Fruit fly (Drosophila melanogaster) whole organism, prepupa: ENCODE measurements around the gene VhaPPA1-2.
A peak's percentile ranks its signal among the peaks of the same experiment; 100 is the strongest.

ENCODE experiments used
- Blimp-1 ChIP-seq: fragments of 200-800 bp; sonication (Bioruptor generic); optimal IDR thresholded peaks from 3 replicates; lab custom pipeline; 2017; ENCODE audit warnings: missing biosample characterization, missing genetic modification characterization, mild to moderate bottlenecking, moderate library complexity, missing genetic modification reagents
- CG10631 ChIP-seq: fragments of 200-800 bp; sonication (Bioruptor generic); optimal IDR thresholded peaks from 2 replicates; lab custom pipeline; 2016; ENCODE audit warnings: missing biosample characterization, missing genetic modification characterization
- CG11902 ChIP-seq: fragments of 200-800 bp; sonication (Bioruptor generic); optimal IDR thresholded peaks from 3 replicates; lab custom pipeline; 2016; ENCODE audit warnings: missing biosample characterization, missing genetic modification characterization
- CG15336 ChIP-seq: fragments of 200-800 bp; sonication (Bioruptor generic); IDR thresholded peaks from 2 replicates; pipeline ENCODE4 v1.3.6; 2022; ENCODE audit warnings: missing biosample characterization, missing genetic modification characterization
- CG1621 ChIP-seq: fragments of 200-800 bp; sonication (Bioruptor generic); optimal IDR thresholded peaks from 3 replicates; lab custom pipeline; 2018; ENCODE audit warnings: missing biosample characterization, mild to moderate bottlenecking, missing genetic modification characterization
- CG3032 ChIP-seq: fragments of 200-800 bp; optimal IDR thresholded peaks from 2 replicates; lab custom pipeline; 2019; ENCODE audit warnings: missing biosample characterization, mild to moderate bottlenecking, missing genetic modification characterization, moderate library complexity
- CG31627 ChIP-seq: fragments of 200-800 bp; sonication (Bioruptor generic); optimal IDR thresholded peaks from 3 replicates; lab custom pipeline; 2016; ENCODE audit warnings: missing biosample characterization, missing genetic modification characterization
- CG32006 ChIP-seq: fragments of 200-800 bp; sonication (Bioruptor generic); optimal IDR thresholded peaks from 3 replicates; lab custom pipeline; 2017; ENCODE audit warnings: missing biosample characterization, mild to moderate bottlenecking, missing genetic modification characterization
- CG6163 ChIP-seq: fragments of 200-800 bp; sonication (Bioruptor generic); IDR thresholded peaks from 3 replicates; pipeline ENCODE4 v1.3.6; 2022; ENCODE audit warnings: missing biosample characterization, missing genetic modification characterization
- CG6792 ChIP-seq: fragments of 200-800 bp; sonication (Bioruptor generic); optimal IDR thresholded peaks from 3 replicates; lab custom pipeline; 2016; ENCODE audit warnings: missing biosample characterization, missing genetic modification characterization
- CG6854 ChIP-seq: fragments of 200-800 bp; sonication (Bioruptor generic); optimal IDR thresholded peaks from 2 replicates; lab custom pipeline; 2017; ENCODE audit warnings: missing biosample characterization, mild to moderate bottlenecking, missing genetic modification characterization
- CG8119 ChIP-seq: fragments of 200-800 bp; sonication (Bioruptor generic); IDR thresholded peaks from 3 replicates; pipeline ENCODE4 v1.3.6; 2022; ENCODE audit warnings: missing biosample characterization, missing genetic modification characterization
- Eip75B ChIP-seq: fragments of 200-800 bp; sonication (Bioruptor generic); optimal IDR thresholded peaks from 3 replicates; lab custom pipeline; 2016; ENCODE audit warnings: missing biosample characterization, missing genetic modification characterization
- Eip78C ChIP-seq: fragments of 200-800 bp; sonication (Bioruptor generic); peaks from one replicate; lab custom pipeline; 2016; ENCODE audit warnings: missing biosample characterization, missing genetic modification characterization
- Gug ChIP-seq: fragments of 200-800 bp; sonication (Bioruptor generic); IDR thresholded peaks from 2 replicates; pipeline ENCODE4 v1.3.6; 2022; ENCODE audit warnings: missing biosample characterization, missing genetic modification characterization
- Hr39 ChIP-seq: fragments of 200-800 bp; sonication (Bioruptor generic); optimal IDR thresholded peaks from 2 replicates; lab custom pipeline; 2016; ENCODE audit warnings: missing biosample characterization, missing genetic modification characterization
- Lpt ChIP-seq: fragments of 200-800 bp; sonication (Bioruptor generic); optimal IDR thresholded peaks from 3 replicates; lab custom pipeline; 2016; ENCODE audit warnings: missing biosample characterization, missing genetic modification characterization
- OdsH ChIP-seq: fragments of 200-800 bp; sonication (Bioruptor generic); optimal IDR thresholded peaks from 3 replicates; lab custom pipeline; 2016; ENCODE audit warnings: missing biosample characterization, missing genetic modification characterization
- Sox102F ChIP-seq: fragments of 200-800 bp; sonication (Bioruptor generic); optimal IDR thresholded peaks from 2 replicates; lab custom pipeline; 2016; ENCODE audit warnings: missing biosample characterization, mild to moderate bottlenecking, missing genetic modification characterization
- Sox14 ChIP-seq: fragments of 200-800 bp; sonication (Bioruptor generic); optimal IDR thresholded peaks from 3 replicates; lab custom pipeline; 2016; ENCODE audit warnings: missing biosample characterization, missing genetic modification characterization
- Sox15 ChIP-seq: fragments of 200-800 bp; sonication (Bioruptor generic); optimal IDR thresholded peaks from 3 replicates; lab custom pipeline; 2016; ENCODE audit warnings: missing biosample characterization, missing genetic modification characterization
- dac ChIP-seq: fragments of 200-800 bp; sonication (Bioruptor generic); optimal IDR thresholded peaks from 2 replicates; lab custom pipeline; 2017; ENCODE audit warnings: missing biosample characterization, mild to moderate bottlenecking, missing genetic modification characterization
- eg ChIP-seq: fragments of 200-800 bp; sonication (Bioruptor generic); IDR thresholded peaks from 3 replicates; pipeline ENCODE4 v1.3.6; 2022; ENCODE audit warnings: missing biosample characterization, missing genetic modification characterization
- esn ChIP-seq: fragments of 200-800 bp; sonication (Bioruptor generic); optimal IDR thresholded peaks from 2 replicates; lab custom pipeline; 2016; ENCODE audit warnings: missing biosample characterization, mild to moderate bottlenecking, missing genetic modification characterization, moderate library complexity
- fd59A ChIP-seq: fragments of 200-800 bp; sonication (Bioruptor generic); optimal IDR thresholded peaks from 2 replicates; lab custom pipeline; 2017; ENCODE audit warnings: missing biosample characterization, mild to moderate bottlenecking, missing genetic modification characterization, missing genetic modification reagents
- lz ChIP-seq: fragments of 200-800 bp; sonication (Bioruptor generic); optimal IDR thresholded peaks from 3 replicates; lab custom pipeline; 2016; ENCODE audit warnings: missing biosample characterization, missing genetic modification characterization
- net ChIP-seq: fragments of 200-800 bp; sonication (Bioruptor generic); optimal IDR thresholded peaks from 3 replicates; lab custom pipeline; 2016; ENCODE audit warnings: missing biosample characterization, missing genetic modification characterization
- pdm3 ChIP-seq: fragments of 200-800 bp; sonication (Bioruptor generic); optimal IDR thresholded peaks from 3 replicates; lab custom pipeline; 2016; ENCODE audit warnings: missing biosample characterization, missing genetic modification characterization
- ss ChIP-seq, 2 experiments: fragments of 200-800 bp; sonication (Bioruptor generic); optimal IDR thresholded peaks; 2 replicates in 1 of 2; 3 replicates in 1 of 2; lab custom pipeline; 2017 to 2018; ENCODE audit warnings: mild to moderate bottlenecking in 2 of 2, missing biosample characterization in 2 of 2, missing genetic modification characterization in 2 of 2, moderate library complexity in 1 of 2
- svp ChIP-seq: fragments of 200-800 bp; sonication (Bioruptor generic); peaks from one replicate; lab custom pipeline; 2016; ENCODE audit warnings: missing biosample characterization, missing genetic modification characterization
- topi ChIP-seq: fragments of 200-800 bp; sonication (Bioruptor generic); optimal IDR thresholded peaks from 3 replicates; lab custom pipeline; 2016; ENCODE audit warnings: missing biosample characterization, missing genetic modification characterization
- vri ChIP-seq: fragments of 200-800 bp; sonication (Bioruptor generic); optimal IDR thresholded peaks from 3 replicates; lab custom pipeline; 2016; ENCODE audit warnings: missing biosample characterization, mild to moderate bottlenecking, missing genetic modification characterization

Gene VhaPPA1-2

DNA sequence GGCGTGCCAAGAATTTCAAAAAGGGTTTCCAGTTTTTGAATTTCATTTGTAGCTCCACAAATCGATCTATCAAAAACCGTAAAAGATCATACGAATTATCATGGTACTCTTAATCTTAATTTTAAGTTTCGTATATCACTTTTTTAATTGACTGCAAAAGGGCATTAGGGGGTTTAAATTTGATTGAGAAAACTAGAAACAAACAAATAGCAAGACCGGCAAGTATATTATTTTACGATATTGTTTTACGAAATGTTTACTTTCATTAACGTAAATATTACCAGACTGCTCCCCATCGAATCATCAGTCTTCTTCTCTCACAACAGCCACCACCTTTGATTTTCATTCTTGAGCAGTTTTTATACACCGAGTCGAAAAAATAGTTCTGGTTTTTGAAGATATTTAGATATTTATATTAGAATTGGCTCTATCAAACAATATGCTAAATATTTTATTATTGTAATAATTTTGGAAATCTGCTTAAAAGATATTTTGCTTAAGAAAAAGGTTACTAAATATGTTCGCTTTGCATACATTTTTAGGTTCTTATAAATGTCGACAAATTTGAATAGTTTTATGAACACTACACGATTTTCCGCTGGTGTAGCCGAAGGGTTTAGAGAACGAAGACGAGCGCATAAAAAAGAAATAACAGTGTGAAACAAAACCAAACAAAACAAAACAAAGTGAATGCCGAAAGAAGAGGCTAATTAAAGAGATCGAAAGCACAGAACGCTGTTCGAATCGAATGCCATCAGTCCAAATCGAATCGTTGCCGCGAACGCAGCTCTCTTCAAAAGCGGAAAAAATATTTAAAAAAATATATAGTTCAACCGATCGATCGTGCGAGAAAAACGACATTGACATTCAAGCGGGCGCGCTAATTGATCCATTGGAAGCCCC, 18.1 kb upstream of the VhaPPA1-2 start, which contains the start of gene Sdr (continued):
- TF ChIP-seq Lpt (GFP tag; lab: Kevin White, UChicago) (no peak), CG8119 (GFP tag; lab: Robert Waterston, UW) (0 out of 3 replicates have a peak, but pooled peaks have one; percentile 27), Blimp-1 (GFP tag; lab: Kevin White, UChicago) (peak; percentile 50), pdm3 (GFP tag; lab: Kevin White, UChicago) (peak; percentile 22), CG6792 (GFP tag; lab: Kevin White, UChicago) (no peak), net (GFP tag; lab: Kevin White, UChicago) (peak; percentile 12), CG11902 (GFP tag; lab: Kevin White, UChicago) (peak; percentile 58), Sox102F (peak; percentile 29), Sox14 (GFP tag; lab: Kevin White, UChicago) (peak; percentile 31), eg (GFP tag; lab: Robert Waterston, UW) (peak; percentile 61; the same call in 2 of the 3 replicates), CG31627 (GFP tag; lab: Kevin White, UChicago) (peak; percentile 15), Sox15 (GFP tag; lab: Kevin White, UChicago) (no peak), Gug (no peak), lz (GFP tag; lab: Kevin White, UChicago) (peak; percentile 48), CG10631 (peak; percentile 25), fd59A (GFP tag; lab: Kevin White, UChicago) (peak; percentile 30), Hr39 (GFP tag; lab: Kevin White, UChicago) (peak; percentile 29), CG1621 (tag; lab: Kevin White, UChicago) (no peak)

dm6 chr3R:14912449-14912987, 12.4 kb upstream of the VhaPPA1-2 start:
- TF ChIP-seq CG31627 (GFP tag; lab: Kevin White, UChicago) (no peak), CG32006 (GFP tag; lab: Kevin White, UChicago) (no peak), lz (GFP tag; lab: Kevin White, UChicago) (no peak)

DNA sequence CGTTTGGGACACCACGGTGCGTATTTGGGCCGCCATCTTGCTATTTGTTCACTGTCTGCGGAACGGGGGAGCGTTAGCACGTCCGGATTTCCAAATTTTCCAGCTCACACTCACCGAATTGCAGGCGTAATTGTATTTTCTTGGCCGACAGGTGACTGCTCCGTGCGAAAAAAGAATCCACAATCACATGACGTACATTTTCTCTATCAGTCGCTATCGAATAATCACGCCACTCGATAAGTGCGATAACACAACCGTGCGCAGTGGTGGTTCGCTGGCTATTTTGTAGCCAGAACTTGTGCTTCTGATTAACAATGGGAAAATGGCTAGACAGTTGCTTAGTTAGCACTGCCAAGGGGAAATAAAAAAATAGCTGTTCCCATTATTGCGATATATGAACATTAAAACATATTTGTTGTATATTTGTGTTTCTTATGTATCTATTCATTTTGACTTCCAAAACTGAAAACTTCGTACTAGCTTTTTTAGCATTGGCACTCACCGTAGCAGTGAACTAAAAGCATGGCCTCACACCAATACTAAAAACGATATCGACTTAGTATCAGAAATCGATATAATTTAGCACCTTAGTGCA, 3.9 kb upstream of the VhaPPA1-2 start, which contains the start of gene VhaPPA1-1:
Gene VhaPPA1-1 (minus strand): TSS at position 225 of the 595 bp plus-strand sequence.
- TF ChIP-seq eg (GFP tag; lab: Robert Waterston, UW): no peak
- TF ChIP-seq Gug: no peak
- TF ChIP-seq ss (GFP tag; optimal IDR thresholded peaks at IDR 0.05; lab: Kevin White, UChicago): no peak
- TF ChIP-seq svp: peak; percentile 68
- TF ChIP-seq vri (GFP tag; lab: Kevin White, UChicago): no peak
- TF ChIP-seq CG6854 (GFP tag; lab: Kevin White, UChicago): no peak
- TF ChIP-seq Eip75B (GFP tag; lab: Kevin White, UChicago): peak; percentile 12
- peak; percentile 59 for TF ChIP-seq Sox14 (GFP tag; lab: Kevin White, UChicago)
- peak; percentile 19 for TF ChIP-seq topi (GFP tag; lab: Kevin White, UChicago)
- TF ChIP-seq OdsH (GFP tag; lab: Kevin White, UChicago): no peak
- TF ChIP-seq CG6163 (GFP tag; lab: Robert Waterston, UW): no peak
- TF ChIP-seq dac (GFP tag; lab: Kevin White, UChicago): no peak
- peak; percentile 18 for TF ChIP-seq lz (GFP tag; lab: Kevin White, UChicago)
- no peak for TF ChIP-seq CG3032 (tag; lab: Kevin White, UChicago)
- TF ChIP-seq esn (GFP tag; lab: Kevin White, UChicago): peak; percentile 8
- no peak for TF ChIP-seq pdm3 (GFP tag; lab: Kevin White, UChicago)
- TF ChIP-seq CG15336 (GFP tag; lab: Robert Waterston, UW): 0 out of 2 replicates have a peak, but pooled peaks have one; percentile 40
- peak; percentile 39 for TF ChIP-seq Eip78C (GFP tag; lab: Kevin White, UChicago)
